Worm (Caenorhabditis elegans): ENCODE data around the gene Y9C12A.1.

ce11 chrX:682691-683090, at the start of gene Y9C12A.1:
- no peak for TF ChIP-seq mdl-1 (tag; optimal IDR thresholded peaks at IDR 0.05)
- no peak for TF ChIP-seq nhr-12 (tag; optimal IDR thresholded peaks at IDR 0.05)
- no peak for TF ChIP-seq unc-39 (tag; optimal IDR thresholded peaks at IDR 0.05)
